Worm (Caenorhabditis elegans): ENCODE measurements around the gene nspb-4.

The nspb-4 gene

DNA sequence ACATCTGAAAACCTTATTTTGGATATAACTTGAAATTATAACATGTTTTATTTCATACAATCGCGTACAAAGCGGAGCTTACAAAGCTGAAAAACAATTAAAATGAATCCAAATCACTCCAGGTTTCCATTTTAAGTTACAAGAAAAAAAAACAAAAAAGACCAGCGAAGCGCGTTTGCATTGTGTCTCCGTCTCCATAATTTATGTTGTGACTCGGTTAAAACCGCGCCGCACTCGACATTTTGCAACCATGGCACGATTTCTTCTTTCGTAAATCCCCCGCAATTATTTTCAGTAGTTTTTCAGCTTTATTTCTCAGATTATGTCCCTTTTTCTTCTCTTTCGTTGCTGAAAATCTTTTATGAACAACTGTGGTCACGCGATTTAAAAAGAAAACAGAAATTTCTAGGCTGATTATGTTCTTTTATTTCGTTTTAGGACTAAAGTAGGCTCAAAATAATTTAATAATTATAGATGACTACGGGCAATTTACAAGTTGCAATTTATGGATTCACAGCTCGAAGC is 12.6 kb upstream of the nspb-4 start, which contains the start of the genes F38A5.2 and dnj-11 (continued):
- TF ChIP-seq lin-40 (tag; optimal IDR thresholded peaks at IDR 0.05) (peak; percentile 59), nhr-80 (tag; optimal IDR thresholded peaks at IDR 0.05) (peak; percentile 40), F33H1.4 (GFP tag; IDR thresholded peaks at IDR 0.05) (0 out of 2 replicates have a peak, but pooled peaks have one; percentile 23), K12H6.12 (tag; optimal IDR thresholded peaks at IDR 0.05) (peak; percentile 48), hmg-20 (GFP tag; IDR thresholded peaks at IDR 0.05) (no peak), ztf-25 (GFP tag; IDR thresholded peaks at IDR 0.05) (no peak), ztf-6 (GFP tag; IDR thresholded peaks at IDR 0.05) (no peak), tbp1 (GFP tag; optimal IDR thresholded peaks at IDR 0.05) (peak; percentile 49), F49E8.2 (tag; optimal IDR thresholded peaks at IDR 0.05; ENCODE audit: insufficient read depth) (peak; percentile 49), ekl-4 (GFP tag; IDR thresholded peaks at IDR 0.05) (no peak; the same call in 1 of the 2 replicates), chd-7 (tag; optimal IDR thresholded peaks at IDR 0.05) (no peak), Y67H2A.10 (GFP tag; conservative IDR thresholded peaks at IDR 0.05) (no peak), dpff-1 (tag; optimal IDR thresholded peaks at IDR 0.05) (no peak), B0019.2 (GFP tag; conservative IDR thresholded peaks at IDR 0.05) (no peak), zfh-2 (GFP tag; conservative IDR thresholded peaks at IDR 0.05) (no peak), athp-1 (tag; optimal IDR thresholded peaks at IDR 0.05) (no peak), ceh-79 (tag; optimal IDR thresholded peaks at IDR 0.05) (no peak), mcd-1 (GFP tag; IDR thresholded peaks at IDR 0.05) (peak; percentile 96), ceh-100 (GFP tag; IDR thresholded peaks at IDR 0.05) (peak; percentile 54; the same call in 1 of the 2 replicates), lin-54 (GFP tag; optimal IDR thresholded peaks at IDR 0.05) (peak; percentile 47), gei-17 (GFP tag; optimal IDR thresholded peaks at IDR 0.05) (no peak), pha-4 (tag; optimal IDR thresholded peaks at IDR 0.05) (peak; percentile 66), ceh-40 (GFP tag; IDR thresholded peaks at IDR 0.05) (no peak), rec-8 (tag; optimal IDR thresholded peaks at IDR 0.05) (no peak), Y53F4B.3 (GFP tag; IDR thresholded peaks at IDR 0.05) (no peak), lin-35 (GFP tag; optimal IDR thresholded peaks at IDR 0.05) (peak in 1 of 3 experiments; percentile 43), cebp-2 (GFP tag; IDR thresholded peaks at IDR 0.05) (no peak), F52B5.7 (tag; optimal IDR thresholded peaks at IDR 0.05) (no peak), nfyb-1 (GFP tag; IDR thresholded peaks at IDR 0.05) (no peak), ets-4 (GFP tag; optimal IDR thresholded peaks at IDR 0.05) (no peak), F23B12.7 (tag; optimal IDR thresholded peaks at IDR 0.05; ENCODE audit: insufficient read depth) (peak; percentile 90), bed-1 (GFP tag; IDR thresholded peaks at IDR 0.05) (no peak), sea-2 (GFP tag; IDR thresholded peaks at IDR 0.05) (no peak), F57C9.4 (tag; optimal IDR thresholded peaks at IDR 0.05) (no peak), rpc-1 (optimal IDR thresholded peaks at IDR 0.05) (peak; percentile 3), rpc-1 (tag; optimal IDR thresholded peaks at IDR 0.05) (no peak), rcor-1 (GFP tag; IDR thresholded peaks at IDR 0.05) (peak; percentile 38; the same call in 1 of the 2 replicates), nfya-1 (tag; optimal IDR thresholded peaks at IDR 0.05; ENCODE audit: borderline replicate concordance, insufficient read depth) (no peak), nhr-90 (tag; optimal IDR thresholded peaks at IDR 0.05) (no peak), snpc-4 (GFP tag; optimal IDR thresholded peaks at IDR 0.05) (peak; percentile 45), snpc-4 (tag; optimal IDR thresholded peaks at IDR 0.05) (peak in 3 of 4 experiments; percentile 77 to 87 (median 80)), hlh-12 (tag; optimal IDR thresholded peaks at IDR 0.05) (no peak), tlf-1 (GFP tag; optimal IDR thresholded peaks at IDR 0.05) (peak; percentile 14), C06A6.2 (GFP tag; conservative IDR thresholded peaks at IDR 0.05) (no peak), cebp-1 (GFP tag; IDR thresholded peaks at IDR 0.05) (no peak), cebp-1 (tag; optimal IDR thresholded peaks at IDR 0.05) (peak; percentile 75), akir-1 (GFP tag; optimal IDR thresholded peaks at IDR 0.05) (no peak), dpl-1 (GFP tag; optimal IDR thresholded peaks at IDR 0.05) (peak; percentile 25), C17E4.6 (GFP tag; IDR thresholded peaks at IDR 0.05) (no peak)
